Fruit fly (Drosophila melanogaster) whole organism: ENCODE measurements around the gene CG13713.

Experiments used
- CG8478 ChIP-seq: fragments of >200 bp; optimal IDR thresholded peaks from 2 replicates; lab custom pipeline; 2018; ENCODE audit warnings: inconsistent platforms
- Dll ChIP-seq: fragments of >200 bp; optimal IDR thresholded peaks from 2 replicates; lab custom pipeline; 2017
- EcR ChIP-seq, 2 experiments: fragments of >200 bp; optimal IDR thresholded peaks; 2 replicates each; lab custom pipeline; 2017; ENCODE audit warnings: missing biosample characterization in 2 of 2, missing genetic modification characterization in 2 of 2, missing genetic modification reagents in 2 of 2
- pan ChIP-seq: fragments of >200 bp; optimal IDR thresholded peaks from 2 replicates; lab custom pipeline; 2017
- psq ChIP-seq: fragments of >200 bp; optimal IDR thresholded peaks from 2 replicates; lab custom pipeline; 2017
- usp ChIP-seq: fragments of >200 bp; optimal IDR thresholded peaks from 2 replicates; lab custom pipeline; 2017; ENCODE audit warnings: missing biosample characterization, missing genetic modification characterization, mixed read lengths

DNA sequence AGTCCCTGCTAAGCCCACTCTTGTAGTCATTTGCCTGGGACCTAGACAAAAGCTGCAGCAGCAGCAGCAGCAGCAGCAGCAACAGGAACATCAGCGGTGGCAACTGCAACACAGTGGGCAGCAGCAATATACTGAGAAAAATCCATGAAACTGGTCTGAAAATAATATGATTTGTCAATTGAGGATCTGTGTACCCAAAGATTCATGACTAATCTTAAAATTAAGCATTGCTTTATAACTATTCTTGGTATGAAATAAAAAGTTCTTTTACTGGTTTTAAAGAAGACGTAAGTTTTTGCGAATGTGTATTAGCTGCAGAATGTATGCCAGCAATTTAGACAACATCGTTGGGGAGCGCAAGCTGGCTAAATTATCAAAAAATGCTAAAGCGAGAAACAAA is 34.3 kb downstream of the CG13713 start:
- TF ChIP-seq CG8478 (lab: Kevin White, UChicago): no peak
- no peak for TF ChIP-seq pan (lab: Kevin White, UChicago)
- TF ChIP-seq EcR (GFP tag; optimal IDR thresholded peaks at IDR 0.05; lab: Kevin White, UChicago): no peak
- no peak for TF ChIP-seq Dll (lab: Kevin White, UChicago)
- TF ChIP-seq usp: no peak
- TF ChIP-seq psq (lab: Kevin White, UChicago): no peak
